Fruit fly (Drosophila melanogaster) whole organism, prepupa: ENCODE results near the gene dpr20.

Source experiments
- CG11902 ChIP-seq: fragments of 200-800 bp; sonication (Bioruptor generic); optimal IDR thresholded peaks from 3 replicates; lab custom pipeline; 2016; ENCODE audit warnings: missing biosample characterization, missing genetic modification characterization
- CG31627 ChIP-seq: fragments of 200-800 bp; sonication (Bioruptor generic); optimal IDR thresholded peaks from 3 replicates; lab custom pipeline; 2016; ENCODE audit warnings: missing biosample characterization, missing genetic modification characterization
- CG7368 ChIP-seq: fragments of 200-800 bp; sonication (Bioruptor generic); optimal IDR thresholded peaks from 3 replicates; lab custom pipeline; 2016; ENCODE audit warnings: missing biosample characterization, missing genetic modification characterization
- Ets21C ChIP-seq: fragments of 200-800 bp; sonication (Bioruptor generic); optimal IDR thresholded peaks from 3 replicates; lab custom pipeline; 2016; ENCODE audit warnings: missing biosample characterization, missing genetic modification characterization
- OdsH ChIP-seq: fragments of 200-800 bp; sonication (Bioruptor generic); optimal IDR thresholded peaks from 3 replicates; lab custom pipeline; 2016; ENCODE audit warnings: missing biosample characterization, missing genetic modification characterization

- peak; percentile 52 for TF ChIP-seq OdsH
- TF ChIP-seq CG11902 (GFP tag; lab: Kevin White, UChicago) = peak; percentile 19
- TF ChIP-seq CG31627 (GFP tag; lab: Kevin White, UChicago) = peak; percentile 29
- TF ChIP-seq Ets21C (GFP tag; lab: Kevin White, UChicago) = no peak
- TF ChIP-seq CG7368 = no peak
Observed at dm6 chr3L:820975-821598, 36.0 kb downstream of the dpr20 start.
